Worm (Caenorhabditis elegans): ENCODE results near the gene col-159.

DNA sequence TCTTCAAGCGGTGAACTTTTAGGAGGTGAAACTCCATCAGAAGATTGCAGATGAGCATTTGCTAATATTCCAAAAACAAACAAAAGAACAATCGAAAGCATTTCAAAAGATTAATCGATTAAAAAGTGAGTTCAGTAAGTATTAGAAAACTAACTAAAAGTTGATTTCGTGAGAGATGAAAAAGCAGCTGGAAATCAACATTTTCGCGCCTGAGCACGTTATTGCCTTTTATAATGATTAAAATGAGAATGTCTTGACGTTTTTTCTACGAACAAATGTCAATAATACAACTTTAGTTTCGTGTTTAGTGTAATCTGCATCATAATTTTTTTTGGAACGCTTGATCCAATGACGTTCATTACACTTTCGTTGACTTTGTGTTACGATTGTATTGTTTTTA, 4.2 kb downstream of the col-159 start, which contains the start of gene F57B1.9:
- TF ChIP-seq elt-1 (tag; optimal IDR thresholded peaks at IDR 0.05) (no peak), skn-1 (tag; optimal IDR thresholded peaks at IDR 0.05) (no peak), nhr-11 (tag; optimal IDR thresholded peaks at IDR 0.05) (no peak), R02D3.7 (tag; optimal IDR thresholded peaks at IDR 0.05) (no peak), ceh-82 (tag; optimal IDR thresholded peaks at IDR 0.05) (no peak), aly-2 (tag; optimal IDR thresholded peaks at IDR 0.05) (no peak)

Data from whole organism, L2 larva.